Fruit fly (Drosophila melanogaster) whole organism, embryonic: ENCODE data around the gene NdufV3.

ENCODE experiments used
- ATbp ChIP-seq: fragments of 200-800 bp; sonication (Bioruptor generic); optimal IDR thresholded peaks from 2 replicates; lab custom pipeline; 2017; ENCODE audit warnings: missing biosample characterization, mild to moderate bottlenecking, missing genetic modification characterization, missing genetic modification reagents
- Antp ChIP-seq: fragments of 200-800 bp; sonication (Bioruptor generic); optimal IDR thresholded peaks from 3 replicates; lab custom pipeline; 2016; ENCODE audit warnings: missing biosample characterization, missing genetic modification characterization
- Awh ChIP-seq: fragments of 200-800 bp; sonication (Bioruptor generic); IDR thresholded peaks from 2 replicates; pipeline ENCODE4, ENCODE4 v1.3.6; 2022; ENCODE audit warnings: missing biosample characterization, missing genetic modification characterization
- BEAF-32 ChIP-seq: fragments of 200-800 bp; sonication (Bioruptor generic); optimal IDR thresholded peaks from 3 replicates; lab custom pipeline; 2017; ENCODE audit warnings: missing biosample characterization, missing genetic modification characterization, mild to moderate bottlenecking, moderate library complexity, missing genetic modification reagents
- CG10462 ChIP-seq: fragments of 200-800 bp; sonication (Bioruptor generic); optimal IDR thresholded peaks from 2 replicates; lab custom pipeline; 2016; ENCODE audit warnings: missing biosample characterization, missing genetic modification characterization
- CG11560 ChIP-seq: fragments of 200-800 bp; sonication (Bioruptor generic); IDR thresholded peaks from 3 replicates; pipeline ENCODE4 v1.3.6; 2022; ENCODE audit warnings: missing biosample characterization, missing genetic modification characterization
- CG12104 ChIP-seq: fragments of 200-800 bp; sonication (Bioruptor generic); optimal IDR thresholded peaks from 3 replicates; lab custom pipeline; 2016; ENCODE audit warnings: missing biosample characterization, missing genetic modification characterization
- CG12155 ChIP-seq: fragments of 200-800 bp; sonication (Bioruptor generic); optimal IDR thresholded peaks from 3 replicates; lab custom pipeline; 2016; ENCODE audit warnings: missing biosample characterization, missing genetic modification characterization
- CG12236 ChIP-seq: fragments of 200-800 bp; sonication (Bioruptor generic); optimal IDR thresholded peaks from 2 replicates; lab custom pipeline; 2016; ENCODE audit warnings: missing biosample characterization, missing genetic modification characterization
- CG1647 ChIP-seq: fragments of 200-800 bp; sonication (Bioruptor generic); optimal IDR thresholded peaks from 3 replicates; lab custom pipeline; 2016; ENCODE audit warnings: missing biosample characterization, missing genetic modification characterization
- CG16813 ChIP-seq: fragments of 200-800 bp; sonication (Bioruptor generic); IDR thresholded peaks from 3 replicates; pipeline ENCODE4 v1.3.6; 2022; ENCODE audit warnings: missing biosample characterization, missing genetic modification characterization; ENCODE audit not compliant: partially characterized antibody
- CG16815 ChIP-seq: fragments of 200-800 bp; sonication (Bioruptor generic); optimal IDR thresholded peaks from 3 replicates; lab custom pipeline; 2017; ENCODE audit warnings: missing biosample characterization, mild to moderate bottlenecking, missing genetic modification characterization
- CG16863 ChIP-seq: fragments of 200-800 bp; sonication (Bioruptor generic); optimal IDR thresholded peaks from 3 replicates; lab custom pipeline; 2016; ENCODE audit warnings: missing biosample characterization, missing genetic modification characterization
- CG17568 ChIP-seq: fragments of 200-800 bp; sonication (Bioruptor generic); optimal IDR thresholded peaks from 2 replicates; lab custom pipeline; 2018; ENCODE audit warnings: missing biosample characterization, mild to moderate bottlenecking, missing genetic modification characterization, moderate library complexity
- CG17829 ChIP-seq: fragments of 200-800 bp; optimal IDR thresholded peaks from 2 replicates; lab custom pipeline; 2019; ENCODE audit warnings: missing biosample characterization, mild to moderate bottlenecking, missing genetic modification characterization, moderate library complexity
- CG18476 ChIP-seq: fragments of 200-800 bp; sonication (Bioruptor generic); optimal IDR thresholded peaks from 2 replicates; lab custom pipeline; 2016; ENCODE audit warnings: missing biosample characterization, mild to moderate bottlenecking, missing genetic modification characterization
- CG3163 ChIP-seq: fragments of 200-800 bp; sonication (Bioruptor generic); optimal IDR thresholded peaks from 3 replicates; lab custom pipeline; 2016; ENCODE audit warnings: missing biosample characterization, missing genetic modification characterization
- CG34422 ChIP-seq: fragments of 200-800 bp; sonication (Bioruptor generic); IDR thresholded peaks from 3 replicates; pipeline ENCODE4 v1.3.6; 2022; ENCODE audit warnings: missing biosample characterization, missing genetic modification characterization
- CG6254 ChIP-seq: fragments of 200-800 bp; sonication (Bioruptor generic); optimal IDR thresholded peaks from 3 replicates; lab custom pipeline; 2017; ENCODE audit warnings: mild to moderate bottlenecking, missing biosample characterization, missing genetic modification reagents, missing genetic modification characterization
- CG7357 ChIP-seq: fragments of 200-800 bp; sonication (Bioruptor generic); IDR thresholded peaks from 3 replicates; pipeline ENCODE4 v1.3.6; 2022; ENCODE audit warnings: missing biosample characterization, missing genetic modification characterization
- CG8388 ChIP-seq: fragments of 200-800 bp; sonication (Bioruptor generic); optimal IDR thresholded peaks from 2 replicates; lab custom pipeline; 2019; ENCODE audit warnings: missing biosample characterization, mild to moderate bottlenecking, missing genetic modification characterization, moderate library complexity
- Dbx ChIP-seq: fragments of 200-800 bp; sonication (Bioruptor generic); IDR thresholded peaks from 3 replicates; pipeline ENCODE4 v1.3.6; 2022; ENCODE audit warnings: missing biosample characterization, missing genetic modification characterization
- HLH3B ChIP-seq: fragments of 200-800 bp; sonication (Bioruptor generic); IDR thresholded peaks from 2 replicates; pipeline ENCODE4 v1.3.6; 2022; ENCODE audit warnings: missing biosample characterization, missing genetic modification characterization
- Hr78 ChIP-seq, 2 experiments: fragments of 200-800 bp in 1 of 2; fragments of >200 bp in 1 of 2; sonication (Bioruptor generic) in 1 of 2; optimal IDR thresholded peaks; 2 replicates each; lab custom pipeline; 2017 to 2019; ENCODE audit warnings: missing biosample characterization in 2 of 2, missing genetic modification characterization in 2 of 2, mild to moderate bottlenecking in 1 of 2, moderate library complexity in 1 of 2
- Neu2 ChIP-seq: fragments of 200-800 bp; sonication (Bioruptor generic); optimal IDR thresholded peaks from 3 replicates; lab custom pipeline; 2016; ENCODE audit warnings: missing biosample characterization, missing genetic modification characterization, borderline replicate concordance
- Nf-YA ChIP-seq: fragments of 200-800 bp; sonication (Bioruptor generic); IDR thresholded peaks from 2 replicates; pipeline ENCODE4 v1.3.6; 2022; ENCODE audit warnings: missing biosample characterization, missing genetic modification characterization
- Nf-YB ChIP-seq: fragments of 200-800 bp; sonication (Bioruptor generic); optimal IDR thresholded peaks from 3 replicates; lab custom pipeline; 2019; ENCODE audit warnings: missing biosample characterization, mild to moderate bottlenecking, missing genetic modification characterization, moderate library complexity
- Rfx ChIP-seq: fragments of 200-800 bp; sonication (Bioruptor generic); IDR thresholded peaks from 2 replicates; pipeline ENCODE4 v1.3.6; 2022; ENCODE audit warnings: missing biosample characterization, missing genetic modification characterization
- ara ChIP-seq: fragments of 200-800 bp; sonication (Bioruptor generic); IDR thresholded peaks from 2 replicates; pipeline ENCODE4 v1.3.6; 2022; ENCODE audit warnings: missing biosample characterization, missing genetic modification characterization
- ato ChIP-seq: fragments of 200-800 bp; sonication (Bioruptor generic); IDR thresholded peaks from 2 replicates; pipeline ENCODE4 v1.3.6; 2022; ENCODE audit warnings: missing biosample characterization, missing genetic modification characterization; ENCODE audit not compliant: partially characterized antibody
- bsh ChIP-seq, 2 experiments: fragments of 200-800 bp; sonication (Bioruptor generic); optimal IDR thresholded peaks; 2 replicates each; lab custom pipeline; 2017 to 2018; ENCODE audit warnings: mild to moderate bottlenecking in 2 of 2, missing biosample characterization in 2 of 2, missing genetic modification characterization in 2 of 2, moderate library complexity in 1 of 2
- ci ChIP-seq: fragments of 200-800 bp; sonication (Bioruptor generic); IDR thresholded peaks from 3 replicates; pipeline ENCODE4 v1.3.6; 2022; ENCODE audit warnings: missing biosample characterization, missing genetic modification characterization
- dpn ChIP-seq, 2 experiments: fragments of 200-800 bp; sonication (Bioruptor generic); optimal IDR thresholded peaks; 3 replicates each; lab custom pipeline; 2016; ENCODE audit warnings: missing biosample characterization in 2 of 2, missing genetic modification characterization in 2 of 2
- fd96Cb ChIP-seq: fragments of 200-800 bp; sonication (Bioruptor generic); optimal IDR thresholded peaks from 2 replicates; lab custom pipeline; 2018; ENCODE audit warnings: missing biosample characterization, mild to moderate bottlenecking, missing genetic modification characterization, moderate library complexity
- fu2 ChIP-seq: fragments of 200-800 bp; sonication (Bioruptor generic); optimal IDR thresholded peaks from 2 replicates; lab custom pipeline; 2016; ENCODE audit warnings: missing biosample characterization, missing genetic modification characterization
- hbn ChIP-seq: fragments of 200-800 bp; sonication (Bioruptor generic); IDR thresholded peaks from 2 replicates; pipeline ENCODE4 v1.3.6; 2022; ENCODE audit warnings: missing biosample characterization, missing genetic modification characterization; ENCODE audit not compliant: partially characterized antibody
- ind ChIP-seq: fragments of 200-800 bp; sonication (Bioruptor generic); optimal IDR thresholded peaks from 3 replicates; lab custom pipeline; 2016; ENCODE audit warnings: missing biosample characterization, missing genetic modification characterization
- jing ChIP-seq: fragments of 200-800 bp; sonication (Bioruptor generic); optimal IDR thresholded peaks from 2 replicates; lab custom pipeline; 2018; ENCODE audit warnings: missing biosample characterization, mild to moderate bottlenecking, missing genetic modification characterization
- mam ChIP-seq: fragments of 200-800 bp; sonication (Bioruptor generic); optimal IDR thresholded peaks from 3 replicates; lab custom pipeline; 2016; ENCODE audit warnings: missing biosample characterization, missing genetic modification characterization
- pfk ChIP-seq: fragments of 200-800 bp; sonication (Bioruptor generic); optimal IDR thresholded peaks from 2 replicates; lab custom pipeline; 2018; ENCODE audit warnings: missing biosample characterization, mild to moderate bottlenecking, missing genetic modification characterization, moderate library complexity
- sc ChIP-seq, 3 experiments: fragments of >200 bp in 2 of 3; fragments of 200-800 bp in 1 of 3; sonication (Bioruptor generic) in 1 of 3; optimal IDR thresholded peaks; 2 replicates in 2 of 3; 3 replicates in 1 of 3; lab custom pipeline; 2017; ENCODE audit warnings: mild to moderate bottlenecking in 1 of 3, missing biosample characterization in 1 of 3, missing genetic modification characterization in 1 of 3, missing genetic modification reagents in 1 of 3
- so ChIP-seq: fragments of 200-800 bp; sonication (Bioruptor generic); IDR thresholded peaks from 3 replicates; pipeline ENCODE4 v1.3.6; 2022; ENCODE audit warnings: missing biosample characterization, missing genetic modification characterization
- stwl ChIP-seq: fragments of 200-800 bp; sonication (Bioruptor generic); optimal IDR thresholded peaks from 3 replicates; lab custom pipeline; 2018; ENCODE audit warnings: missing biosample characterization, mild to moderate bottlenecking, missing genetic modification characterization, moderate library complexity
- tgo ChIP-seq: fragments of 200-800 bp; sonication (Bioruptor generic); IDR thresholded peaks from 3 replicates; pipeline ENCODE4 v1.3.6; 2022; ENCODE audit warnings: missing biosample characterization, missing genetic modification characterization
- tna ChIP-seq: fragments of 200-800 bp; sonication (Bioruptor generic); IDR thresholded peaks from 2 replicates; pipeline ENCODE4 v1.3.6; 2022; ENCODE audit warnings: missing biosample characterization, missing genetic modification characterization; ENCODE audit not compliant: partially characterized antibody
- trh ChIP-seq: fragments of 200-800 bp; sonication (Bioruptor generic); optimal IDR thresholded peaks from 2 replicates; lab custom pipeline; 2016; ENCODE audit warnings: missing biosample characterization, missing genetic modification characterization
- vnd ChIP-seq: fragments of 200-800 bp; sonication (Bioruptor generic); IDR thresholded peaks from 3 replicates; pipeline ENCODE4 v1.3.6; 2022; ENCODE audit warnings: missing biosample characterization, missing genetic modification characterization; ENCODE audit not compliant: partially characterized antibody
- vvl ChIP-seq: fragments of 200-800 bp; sonication (Bioruptor generic); IDR thresholded peaks from 2 replicates; pipeline ENCODE4 v1.3.6; 2022; ENCODE audit warnings: missing biosample characterization, missing genetic modification characterization
- z ChIP-seq: fragments of 200-800 bp; sonication (Bioruptor generic); IDR thresholded peaks from 3 replicates; pipeline ENCODE4 v1.3.6; 2022; ENCODE audit warnings: missing biosample characterization, missing genetic modification characterization
- zen2 ChIP-seq: fragments of 200-800 bp; sonication (Bioruptor generic); IDR thresholded peaks from 3 replicates; pipeline ENCODE4 v1.3.6; 2022; ENCODE audit warnings: missing biosample characterization, missing genetic modification characterization; ENCODE audit not compliant: partially characterized antibody

NdufV3 gene

DNA sequence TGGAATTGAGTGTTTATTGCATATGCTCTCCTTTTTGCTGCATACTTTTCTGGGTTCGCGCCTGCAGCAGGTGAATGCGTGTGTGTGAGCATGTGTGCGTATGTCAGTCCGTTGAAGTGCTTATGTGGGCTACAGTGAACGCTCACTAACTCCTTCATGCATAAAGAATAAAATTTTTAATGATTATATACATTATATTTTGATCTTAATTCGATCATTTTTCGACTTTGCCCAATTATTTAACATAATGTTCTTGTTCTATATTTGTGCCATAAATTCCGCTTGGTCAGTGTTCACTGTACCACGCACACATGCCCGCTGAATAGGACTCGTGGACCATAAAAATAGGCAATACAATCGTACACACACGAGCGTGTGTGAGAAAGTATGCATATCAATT lies 21.0 kb downstream of the NdufV3 start (continued):
- TF ChIP-seq CG7357 (GFP tag; lab: Robert Waterston, UW) (peak; percentile 56; the same call in 2 of the 3 replicates), fu2 (GFP tag; lab: Kevin White, UChicago) (no peak), zen2 (GFP tag; lab: Robert Waterston, UW) (no peak), ara (GFP tag; lab: Robert Waterston, UW) (no peak), vnd (GFP tag; lab: Robert Waterston, UW) (no peak), Hr78 (GFP tag; optimal IDR thresholded peaks at IDR 0.05; lab: Kevin White, UChicago) (no peak), tna (no peak), vvl (GFP tag; lab: Robert Waterston, UW) (peak; percentile 25; the same call in 1 of the 2 replicates), Dbx (GFP tag; lab: Robert Waterston, UW) (peak; percentile 29; the same call in 1 of the 3 replicates), Awh (GFP tag; lab: Robert Waterston, UW) (no peak), mam (GFP tag; lab: Kevin White, UChicago) (no peak), ci (0 out of 3 replicates have a peak, but pooled peaks have one; percentile 21), tgo (peak; percentile 43), CG12104 (GFP tag; lab: Kevin White, UChicago) (no peak), CG18476 (GFP tag; lab: Kevin White, UChicago) (no peak), stwl (no peak), z (GFP tag; lab: Robert Waterston, UW) (no peak), CG8388 (GFP tag; lab: Kevin White, UChicago) (no peak), bsh (GFP tag; optimal IDR thresholded peaks at IDR 0.05; lab: Kevin White, UChicago) (no peak), CG10462 (no peak), HLH3B (GFP tag; lab: Robert Waterston, UW) (peak; percentile 39; the same call in 1 of the 2 replicates), CG16815 (no peak), BEAF-32 (GFP tag; lab: Kevin White, UChicago) (no peak), jing (GFP tag; lab: Kevin White, UChicago) (no peak), CG16863 (GFP tag; lab: Kevin White, UChicago) (no peak), CG34422 (peak; percentile 40; the same call in 1 of the 3 replicates), fd96Cb (tag; lab: Kevin White, UChicago) (no peak), CG17568 (GFP tag; lab: Kevin White, UChicago) (no peak), ato (no peak), Antp (GFP tag; lab: Kevin White, UChicago) (no peak), hbn (GFP tag; lab: Robert Waterston, UW) (no peak), so (no peak), CG11560 (no peak), trh (GFP tag; lab: Kevin White, UChicago) (no peak), Neu2 (GFP tag; lab: Kevin White, UChicago) (no peak), CG1647 (GFP tag; lab: Kevin White, UChicago) (no peak), CG17829 (no peak), ATbp (no peak), Nf-YA (GFP tag; lab: Robert Waterston, UW) (no peak), CG6254 (no peak), dpn (GFP tag; optimal IDR thresholded peaks at IDR 0.05; lab: Kevin White, UChicago) (no peak), ind (GFP tag; lab: Kevin White, UChicago) (no peak), Nf-YB (GFP tag; lab: Kevin White, UChicago) (no peak), CG16813 (GFP tag; lab: Robert Waterston, UW) (no peak), CG12236 (no peak), pfk (no peak), Rfx (GFP tag; lab: Robert Waterston, UW) (peak; percentile 56), CG12155 (GFP tag; lab: Kevin White, UChicago) (no peak), sc (optimal IDR thresholded peaks at IDR 0.05; lab: Kevin White, UChicago) (no peak), sc (GFP tag; optimal IDR thresholded peaks at IDR 0.05; lab: Kevin White, UChicago) (no peak), CG3163 (no peak)
